Worm (Caenorhabditis elegans): Measurements from ENCODE around the gene Y57G11C.1144.

Y57G11C.1144 gene

DNA sequence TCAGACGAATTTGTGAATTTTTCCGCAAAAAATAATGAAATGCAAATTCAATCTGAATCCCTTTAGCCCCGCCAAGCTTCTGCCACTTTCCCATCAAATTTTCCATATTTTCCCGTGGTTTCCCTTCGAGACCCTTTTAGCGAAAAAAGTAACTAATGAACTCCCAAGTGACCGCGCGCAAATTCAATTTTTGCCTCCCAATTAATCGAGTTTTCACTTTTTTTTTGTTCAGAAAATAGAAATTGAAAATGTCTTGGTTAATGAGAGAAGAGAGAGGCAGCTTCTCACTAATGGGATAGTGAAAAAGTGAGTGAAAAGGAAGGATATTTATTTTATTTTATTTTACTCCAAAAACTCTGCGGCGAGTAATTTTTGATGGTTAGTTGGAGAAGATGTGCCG lies 22.9 kb downstream of the Y57G11C.1144 start:
- peak; percentile 18 for TF ChIP-seq ces-1 (GFP tag; optimal IDR thresholded peaks at IDR 0.05)
- TF ChIP-seq php-3 (GFP tag; IDR thresholded peaks at IDR 0.05): no peak

DNA sequence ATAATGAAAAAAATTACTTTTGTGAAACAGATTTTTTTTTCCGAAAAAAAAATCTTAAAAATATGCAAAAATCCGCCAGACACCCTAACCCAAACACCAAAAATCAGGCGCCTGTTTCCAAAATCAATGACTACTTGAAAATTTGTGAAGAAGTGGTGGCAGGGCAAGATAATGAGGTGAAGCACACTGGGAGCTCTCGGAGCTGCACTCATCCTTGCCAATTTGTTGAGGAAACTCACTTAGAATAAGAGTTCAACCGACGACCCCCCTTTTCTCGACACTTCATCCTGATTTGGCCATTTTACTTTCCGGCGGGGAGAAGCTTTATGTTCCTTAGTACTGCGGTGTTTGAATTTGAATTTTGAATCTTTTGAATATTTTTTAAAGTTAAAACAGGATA lies 41.1 kb downstream of the Y57G11C.1144 start:
- TF ChIP-seq ceh-82 (tag; optimal IDR thresholded peaks at IDR 0.05) (no peak), egl-27 (tag; optimal IDR thresholded peaks at IDR 0.05) (no peak), nhr-237 (tag; optimal IDR thresholded peaks at IDR 0.05) (no peak), unc-62 (GFP tag; optimal IDR thresholded peaks at IDR 0.05 in 1 of 2) (peak in 1 of 2 experiments; percentile 22), unc-62 (tag; optimal IDR thresholded peaks at IDR 0.05) (no peak), saeg-2 (GFP tag; IDR thresholded peaks at IDR 0.05) (no peak), ceh-32 (tag; optimal IDR thresholded peaks at IDR 0.05; ENCODE audit: poor library complexity) (no peak)

DNA sequence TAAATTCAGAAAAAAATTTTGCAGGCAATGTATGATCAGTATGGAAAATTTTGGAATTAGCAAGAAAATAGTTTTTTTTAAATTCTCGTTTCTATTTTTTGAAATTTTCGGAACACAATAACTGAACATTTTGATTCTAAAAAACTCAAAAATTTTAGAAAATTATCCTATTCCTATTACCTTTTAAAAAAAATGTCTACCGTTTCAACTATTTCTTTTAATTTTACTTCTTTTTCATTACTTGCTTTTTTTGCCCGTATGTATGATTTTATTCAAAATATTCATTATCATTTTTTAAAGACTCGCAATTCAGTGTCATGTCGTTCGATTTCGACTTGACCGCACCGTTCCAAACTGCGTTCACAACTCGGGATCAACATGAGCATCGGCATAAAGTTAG lies 44.2 kb downstream of the Y57G11C.1144 start, which contains the start of gene atln-2:
Gene atln-2, plus strand, starts transcription at position 301 of the 400 bp plus-strand sequence.
- no peak for TF ChIP-seq T20F7.1 (GFP tag; optimal IDR thresholded peaks at IDR 0.05)
- TF ChIP-seq lin-29 (GFP tag; IDR thresholded peaks at IDR 0.05): no peak
- no peak for TF ChIP-seq fkh-10 (GFP tag; optimal IDR thresholded peaks at IDR 0.05)
- 0 out of 2 replicates have a peak, but pooled peaks have one; percentile 47 for TF ChIP-seq snpc-1.2 (GFP tag; IDR thresholded peaks at IDR 0.05)

DNA sequence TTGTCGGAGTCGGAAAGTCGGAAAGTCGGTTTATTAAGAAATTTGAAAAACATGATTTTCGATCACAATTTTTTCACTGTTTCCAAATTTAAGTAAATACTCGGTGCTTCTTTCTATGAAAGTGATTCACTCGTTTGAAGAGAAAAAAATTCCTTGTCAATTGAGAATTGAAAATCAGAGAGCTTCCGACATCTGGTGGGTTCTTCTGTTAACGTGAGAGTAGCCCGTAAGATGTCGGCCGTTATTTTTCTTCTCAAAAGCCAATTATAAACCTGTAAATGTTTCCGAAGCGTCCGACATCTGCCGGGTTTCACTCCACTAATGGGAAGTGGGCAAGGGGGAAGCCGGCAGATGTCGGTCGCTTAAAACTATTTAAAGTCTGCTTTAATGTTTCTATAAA lies 47.9 kb downstream of the Y57G11C.1144 start:
- TF ChIP-seq pqm-1 (tag; optimal IDR thresholded peaks at IDR 0.05): no peak
- TF ChIP-seq hmg-1.1 (GFP tag; IDR thresholded peaks at IDR 0.05): no peak
- TF ChIP-seq snpc-4 (tag; optimal IDR thresholded peaks at IDR 0.05): peak; percentile 58
- no peak for TF ChIP-seq nhr-111 (GFP tag; optimal IDR thresholded peaks at IDR 0.05)
- no peak for TF ChIP-seq rbr-2 (tag; optimal IDR thresholded peaks at IDR 0.05)
- peak; percentile 60 for TF ChIP-seq aha-1 (tag)
- no peak for TF ChIP-seq dve-1 (tag; optimal IDR thresholded peaks at IDR 0.05; ENCODE audit: insufficient read depth)
- TF ChIP-seq T26A8.4 (GFP tag; IDR thresholded peaks at IDR 0.05): peak; percentile 70
- no peak for TF ChIP-seq Y105C5A.15 (GFP tag; IDR thresholded peaks at IDR 0.05)
- peak; percentile 72 for TF ChIP-seq ama-1 (optimal IDR thresholded peaks at IDR 0.05)
- peak; percentile 37; the same call in 1 of the 2 replicates for TF ChIP-seq nhr-42 (GFP tag; IDR thresholded peaks at IDR 0.05)
- TF ChIP-seq dmd-9 (GFP tag; IDR thresholded peaks at IDR 0.05): no peak
- no peak for TF ChIP-seq lin-39 (tag; optimal IDR thresholded peaks at IDR 0.05)
- TF ChIP-seq lin-1 (GFP tag; IDR thresholded peaks at IDR 0.05): no peak
- no peak for TF ChIP-seq skn-1 (tag; optimal IDR thresholded peaks at IDR 0.05)
- TF ChIP-seq snpc-1.2 (GFP tag; IDR thresholded peaks at IDR 0.05): no peak
- no peak for TF ChIP-seq F49E8.2 (tag; optimal IDR thresholded peaks at IDR 0.05; ENCODE audit: borderline replicate concordance)
- TF ChIP-seq mes-2 (tag; optimal IDR thresholded peaks at IDR 0.05; ENCODE audit: poor library complexity, severe bottlenecking): no peak
- TF ChIP-seq madf-9 (GFP tag; conservative IDR thresholded peaks at IDR 0.05): no peak
- no peak for TF ChIP-seq vab-7 (GFP tag; IDR thresholded peaks at IDR 0.05)
- no peak for TF ChIP-seq daf-19 (GFP tag; conservative IDR thresholded peaks at IDR 0.05)
- TF ChIP-seq lin-13 (GFP tag; optimal IDR thresholded peaks at IDR 0.05): peak; percentile 42
- no peak for TF ChIP-seq ceh-82 (tag; optimal IDR thresholded peaks at IDR 0.05)
- no peak for TF ChIP-seq hlh-11 (tag; optimal IDR thresholded peaks at IDR 0.05)
- peak in 1 of 2 experiments; percentile 35 for TF ChIP-seq unc-62 (GFP tag; optimal IDR thresholded peaks at IDR 0.05 in 1 of 2)
- TF ChIP-seq unc-62 (tag; optimal IDR thresholded peaks at IDR 0.05): no peak
- TF ChIP-seq F44E2.7 (GFP tag; IDR thresholded peaks at IDR 0.05): no peak
- TF ChIP-seq madf-5 (GFP tag; IDR thresholded peaks at IDR 0.05): no peak
